Worm (Caenorhabditis elegans) whole organism, L2 larva: ENCODE measurements around the gene srh-166.

ENCODE experiments used
- C34F6.9 ChIP-seq: fragments of 150-350 bp; optimal IDR thresholded peaks from 2 replicates; lab custom pipeline; 2014; ENCODE audit warnings: missing biosample characterization, missing genetic modification characterization
- R02D3.7 ChIP-seq: fragments of 150-350 bp; optimal IDR thresholded peaks from 2 replicates; lab custom pipeline; 2014; ENCODE audit warnings: missing biosample characterization, missing genetic modification characterization
- Y55F3AM.14 ChIP-seq: fragments of 200-800 bp; sonication (Bioruptor generic); optimal IDR thresholded peaks from 2 replicates; lab custom pipeline; 2018; ENCODE audit warnings: mild to moderate bottlenecking, missing genetic modification characterization, missing compliant biosample characterization
- ZK546.5 ChIP-seq: sonication (generic microtip); optimal IDR thresholded peaks from 2 replicates; lab custom pipeline; 2017; ENCODE audit warnings: missing biosample characterization, missing genetic modification characterization
- alr-1 ChIP-seq: fragments of 150-350 bp; optimal IDR thresholded peaks from 2 replicates; lab custom pipeline; 2014; ENCODE audit warnings: missing biosample characterization, missing genetic modification characterization
- ama-1 ChIP-seq: fragments of 150-350 bp; optimal IDR thresholded peaks from 2 replicates; lab custom pipeline; 2018; ENCODE audit warnings: inconsistent platforms
- blmp-1 ChIP-seq: sonication (generic microtip); optimal IDR thresholded peaks from 2 replicates; lab custom pipeline; 2017; ENCODE audit warnings: missing genetic modification characterization, mild to moderate bottlenecking, missing compliant biosample characterization, antibody characterized with exemption, moderate library complexity; ENCODE audit not compliant: insufficient read depth
- ceh-16 ChIP-seq: fragments of 150-350 bp; optimal IDR thresholded peaks from 2 replicates; lab custom pipeline; 2014; ENCODE audit warnings: missing biosample characterization, missing genetic modification characterization
- ceh-82 ChIP-seq: fragments of 150-350 bp; optimal IDR thresholded peaks from 2 replicates; lab custom pipeline; 2014; ENCODE audit warnings: missing biosample characterization, missing genetic modification characterization
- crh-2 ChIP-seq: sonication (generic microtip); optimal IDR thresholded peaks from 2 replicates; lab custom pipeline; 2017; ENCODE audit warnings: missing biosample characterization, missing genetic modification characterization
- egl-27 ChIP-seq: sonication (generic microtip); optimal IDR thresholded peaks from 3 replicates; lab custom pipeline; 2017; ENCODE audit warnings: missing biosample characterization, missing genetic modification reagents, missing genetic modification characterization
- elt-1 ChIP-seq: fragments of 150-350 bp; optimal IDR thresholded peaks from 2 replicates; lab custom pipeline; 2014; ENCODE audit warnings: missing biosample characterization, missing genetic modification characterization
- elt-3 ChIP-seq: sonication (generic microtip); optimal IDR thresholded peaks from 2 replicates; lab custom pipeline; 2017; ENCODE audit warnings: missing biosample characterization, missing genetic modification characterization
- fos-1 ChIP-seq: fragments of 150-350 bp; optimal IDR thresholded peaks from 2 replicates; lab custom pipeline; 2014; ENCODE audit warnings: missing biosample characterization, missing genetic modification characterization
- gmeb-1 ChIP-seq: fragments of 150-350 bp; optimal IDR thresholded peaks from 2 replicates; lab custom pipeline; 2014; ENCODE audit warnings: missing biosample characterization, missing genetic modification characterization
- lin-11 ChIP-seq: fragments of 150-350 bp; sonication (generic microtip); optimal IDR thresholded peaks from 2 replicates; lab custom pipeline; 2014; ENCODE audit warnings: missing biosample characterization, missing genetic modification characterization, inconsistent platforms, mixed read lengths
- lin-13 ChIP-seq: fragments of 150-350 bp; optimal IDR thresholded peaks from 2 replicates; lab custom pipeline; 2014; ENCODE audit warnings: missing biosample characterization, missing genetic modification reagents, missing genetic modification characterization
- lsy-2 ChIP-seq, 2 experiments: fragments of 150-350 bp in 1 of 2; sonication (generic microtip) in 1 of 2; optimal IDR thresholded peaks; 2 replicates each; lab custom pipeline; 2014 to 2017; ENCODE audit warnings: missing biosample characterization in 2 of 2, missing genetic modification characterization in 2 of 2
- mbf-1 ChIP-seq: sonication (generic microtip); optimal IDR thresholded peaks from 2 replicates; lab custom pipeline; 2017; ENCODE audit warnings: missing biosample characterization, missing genetic modification characterization
- mdl-1 ChIP-seq, 2 experiments: fragments of 150-350 bp in 1 of 2; sonication (generic microtip) in 1 of 2; optimal IDR thresholded peaks; 2 replicates each; lab custom pipeline; 2017; ENCODE audit warnings: missing biosample characterization in 2 of 2, missing genetic modification characterization in 2 of 2
- nhr-11 ChIP-seq: fragments of 150-350 bp; optimal IDR thresholded peaks from 2 replicates; lab custom pipeline; 2014; ENCODE audit warnings: missing biosample characterization, missing genetic modification characterization
- nhr-129 ChIP-seq: fragments of 150-350 bp; optimal IDR thresholded peaks from 2 replicates; lab custom pipeline; 2014; ENCODE audit warnings: missing biosample characterization, missing genetic modification characterization
- nhr-21 ChIP-seq: fragments of 150-350 bp; optimal IDR thresholded peaks from 2 replicates; lab custom pipeline; 2014; ENCODE audit warnings: missing biosample characterization, missing genetic modification characterization
- nhr-23 ChIP-seq: fragments of 150-350 bp; optimal IDR thresholded peaks from 2 replicates; lab custom pipeline; 2014; ENCODE audit warnings: missing biosample characterization, missing genetic modification reagents, missing genetic modification characterization
- nhr-237 ChIP-seq: fragments of 150-350 bp; optimal IDR thresholded peaks from 2 replicates; lab custom pipeline; 2014; ENCODE audit warnings: missing biosample characterization, missing genetic modification characterization
- nhr-25 ChIP-seq: fragments of 150-350 bp; sonication (generic microtip); optimal IDR thresholded peaks from 3 replicates; lab custom pipeline; 2014; ENCODE audit warnings: missing biosample characterization, missing genetic modification characterization
- peb-1 ChIP-seq: fragments of 150-350 bp; optimal IDR thresholded peaks from 2 replicates; lab custom pipeline; 2014; ENCODE audit warnings: missing biosample characterization, missing genetic modification characterization
- sem-4 ChIP-seq: fragments of 150-350 bp; optimal IDR thresholded peaks from 2 replicates; lab custom pipeline; 2014; ENCODE audit warnings: missing biosample characterization, missing genetic modification reagents, missing genetic modification characterization
- skn-1 ChIP-seq: sonication (generic microtip); optimal IDR thresholded peaks from 2 replicates; lab custom pipeline; 2017; ENCODE audit warnings: missing biosample characterization, missing genetic modification characterization
- sma-3 ChIP-seq: sonication (generic microtip); optimal IDR thresholded peaks from 2 replicates; lab custom pipeline; 2016; ENCODE audit warnings: missing genetic modification reagents, missing genetic modification characterization, missing compliant biosample characterization
- sma-9 ChIP-seq, 2 experiments: fragments of 150-350 bp in 1 of 2; sonication (generic microtip) in 1 of 2; optimal IDR thresholded peaks; 2 replicates each; lab custom pipeline; 2014 to 2016; ENCODE audit warnings: missing genetic modification characterization in 2 of 2, mild to moderate bottlenecking in 1 of 2, missing biosample characterization in 1 of 2, missing compliant biosample characterization in 1 of 2, missing genetic modification reagents in 1 of 2, moderate library complexity in 1 of 2
- snpc-4 ChIP-seq: fragments of 150-350 bp; optimal IDR thresholded peaks from 2 replicates; lab custom pipeline; 2014; ENCODE audit warnings: missing biosample characterization, missing genetic modification characterization
- unc-39 ChIP-seq: fragments of 150-350 bp; optimal IDR thresholded peaks from 2 replicates; lab custom pipeline; 2014; ENCODE audit warnings: missing biosample characterization, missing genetic modification characterization
- unc-55 ChIP-seq: fragments of 150-350 bp; sonication (generic microtip); optimal IDR thresholded peaks from 3 replicates; lab custom pipeline; 2014; ENCODE audit warnings: missing biosample characterization, missing genetic modification reagents, missing genetic modification characterization
- unc-62 ChIP-seq: fragments of 150-350 bp; optimal IDR thresholded peaks from 2 replicates; lab custom pipeline; 2014; ENCODE audit warnings: missing biosample characterization, missing genetic modification reagents, missing genetic modification characterization
- ztf-4 ChIP-seq: fragments of 150-350 bp; optimal IDR thresholded peaks from 2 replicates; lab custom pipeline; 2014; ENCODE audit warnings: missing biosample characterization, missing genetic modification characterization

srh-166 gene

DNA sequence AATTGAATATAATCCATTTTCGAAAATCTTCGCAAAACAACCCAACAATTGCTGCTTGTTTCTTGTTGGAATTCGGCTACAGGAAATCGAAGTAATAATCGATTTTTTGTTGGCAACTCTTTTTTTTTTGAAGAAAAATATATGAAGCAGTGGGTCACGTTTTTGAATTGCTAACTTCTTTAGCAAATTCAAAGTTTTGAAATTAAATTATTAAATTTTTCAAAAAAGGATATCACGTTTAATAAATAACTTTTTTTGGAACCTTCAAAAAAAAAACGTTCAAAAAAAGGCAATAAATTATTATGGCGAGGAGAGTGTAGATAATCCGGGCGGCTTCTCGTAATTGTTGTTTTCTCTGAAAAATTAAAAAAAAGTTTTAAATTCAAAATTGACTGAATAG is 10.5 kb upstream of the srh-166 start, which contains the start of gene Y38H6C.15:
Gene Y38H6C.15 (minus strand): TSS at position 101 of the 400 bp plus-strand sequence.
- no peak for TF ChIP-seq alr-1 (tag; lab: Kevin White, UChicago)
- TF ChIP-seq ceh-82 (tag; lab: Kevin White, UChicago), result no peak
- TF ChIP-seq lin-13 (GFP tag; lab: Kevin White, UChicago), result no peak
- TF ChIP-seq skn-1, result no peak
- TF ChIP-seq nhr-21 (tag; lab: Kevin White, UChicago), result no peak
- TF ChIP-seq mdl-1 (tag; optimal IDR thresholded peaks at IDR 0.05; lab: Kevin White, UChicago), result no peak
- no peak for TF ChIP-seq sma-9 (GFP tag; optimal IDR thresholded peaks at IDR 0.05; lab: Kevin White, UChicago)
- TF ChIP-seq sma-9 (tag; optimal IDR thresholded peaks at IDR 0.05; lab: Kevin White, UChicago), result no peak
- TF ChIP-seq elt-1 (tag; lab: Kevin White, UChicago), result no peak
- TF ChIP-seq nhr-23, result no peak
- TF ChIP-seq mbf-1 (tag; lab: Kevin White, UChicago), result no peak
- TF ChIP-seq lin-11 (tag; lab: Kevin White, UChicago), result no peak
- TF ChIP-seq ama-1 (lab: Kevin White, UChicago), result no peak
- TF ChIP-seq nhr-129 (tag; lab: Kevin White, UChicago), result no peak
- no peak for TF ChIP-seq blmp-1 (tag; lab: Kevin White, UChicago)
- TF ChIP-seq nhr-237 (tag; lab: Kevin White, UChicago), result no peak
- TF ChIP-seq peb-1 (tag; lab: Kevin White, UChicago), result no peak
- TF ChIP-seq ZK546.5 (tag; lab: Kevin White, UChicago), result no peak

DNA sequence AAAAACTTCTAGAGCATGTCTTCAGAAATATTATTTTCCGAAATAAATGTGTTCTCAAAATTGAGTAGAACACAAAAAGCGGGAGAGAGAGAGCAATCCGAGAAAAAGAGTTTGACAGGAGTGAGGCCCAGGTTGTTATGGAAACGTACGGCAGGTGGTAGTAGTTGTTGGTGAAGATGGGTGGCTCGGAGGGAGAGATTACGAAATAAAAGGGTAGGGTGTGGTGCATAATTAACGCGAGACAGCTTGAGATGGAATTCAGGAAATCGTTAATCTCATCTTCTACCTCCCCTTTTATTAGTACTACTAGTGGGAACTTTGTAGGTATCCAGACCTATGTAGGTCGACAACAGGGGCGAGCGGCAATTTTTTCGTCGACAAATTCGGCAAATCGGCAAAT is 8.4 kb upstream of the srh-166 start, which contains the start of gene famh-161:
Gene famh-161 (minus strand): TSS at position 101 of the 400 bp plus-strand sequence.
- TF ChIP-seq sem-4 (tag; lab: Kevin White, UChicago), result no peak

DNA sequence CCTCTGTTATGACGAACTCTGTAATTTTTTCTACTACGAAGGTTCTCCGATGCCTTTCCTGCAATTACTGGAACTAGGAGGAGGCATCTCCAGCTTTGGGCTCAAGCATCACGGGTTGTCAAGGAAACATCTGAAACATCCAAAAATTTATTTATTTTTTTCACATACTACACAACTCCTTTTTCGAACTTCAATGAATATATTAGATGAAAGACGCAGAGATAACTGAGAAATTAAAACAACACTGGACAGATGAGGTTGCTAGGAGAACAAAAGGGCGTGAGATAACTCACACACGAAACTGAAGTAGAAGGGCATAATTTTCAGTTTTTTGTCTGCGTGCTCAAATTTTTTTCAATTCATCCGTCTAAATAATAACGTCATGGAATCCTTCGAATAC is 1.8 kb upstream of the srh-166 start, which contains the start of gene Y38H6C.13:
Gene Y38H6C.13 (plus strand): TSS at position 301 of the 400 bp plus-strand sequence.
- TF ChIP-seq lin-13 (GFP tag; lab: Kevin White, UChicago) (no peak), sma-3 (GFP tag; lab: Kevin White, UChicago) (no peak), R02D3.7 (tag; lab: Kevin White, UChicago) (no peak), sma-9 (GFP tag; optimal IDR thresholded peaks at IDR 0.05; lab: Kevin White, UChicago) (no peak), sma-9 (tag; optimal IDR thresholded peaks at IDR 0.05; lab: Kevin White, UChicago) (no peak), nhr-129 (tag; lab: Kevin White, UChicago) (no peak), lsy-2 (tag; optimal IDR thresholded peaks at IDR 0.05; lab: Kevin White, UChicago) (no peak), nhr-25 (tag; lab: Kevin White, UChicago) (no peak), Y55F3AM.14 (no peak), ZK546.5 (tag; lab: Kevin White, UChicago) (no peak), unc-39 (tag; lab: Kevin White, UChicago) (no peak), skn-1 (no peak), mdl-1 (tag; optimal IDR thresholded peaks at IDR 0.05; lab: Kevin White, UChicago) (no peak), egl-27 (no peak), nhr-237 (tag; lab: Kevin White, UChicago) (no peak), fos-1 (tag; lab: Kevin White, UChicago) (no peak)

DNA sequence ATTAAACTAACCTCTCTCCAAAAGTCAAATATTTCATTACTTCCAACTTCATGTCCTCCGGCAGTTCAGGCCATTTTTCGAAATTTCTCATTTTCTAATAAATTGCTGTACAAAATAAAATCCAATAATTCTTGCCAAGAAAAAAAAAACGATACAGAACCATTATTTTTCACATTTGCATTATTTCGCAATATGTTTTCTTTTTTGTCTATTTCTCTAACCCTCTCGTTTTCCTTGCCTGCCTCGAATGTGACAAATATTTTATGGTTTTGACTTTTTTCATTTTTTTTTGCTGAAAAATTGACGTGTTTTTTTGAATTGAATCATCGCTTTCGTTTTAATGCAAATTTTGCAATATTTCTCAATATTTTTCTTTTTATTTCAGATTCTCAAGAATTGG is 3.4 kb downstream of the srh-166 start, which contains the start of the genes Y38H6C.9 and fbxa-150:
Gene Y38H6C.9 (minus strand): TSS at position 52 of the 400 bp plus-strand sequence.
Gene fbxa-150 (plus strand): TSS at position 380 of the 400 bp plus-strand sequence.
- no peak for TF ChIP-seq ama-1 (lab: Kevin White, UChicago)
- peak; percentile 65 for TF ChIP-seq unc-55 (GFP tag; lab: Kevin White, UChicago)
- peak; percentile 75 for TF ChIP-seq C34F6.9 (tag; lab: Kevin White, UChicago)
- TF ChIP-seq gmeb-1 (tag; lab: Kevin White, UChicago), result no peak
- no peak for TF ChIP-seq unc-62 (GFP tag; lab: Kevin White, UChicago)
- peak; percentile 23 for TF ChIP-seq fos-1 (tag; lab: Kevin White, UChicago)
- no peak for TF ChIP-seq snpc-4
- TF ChIP-seq, all 48 proteins: peak for 3

DNA sequence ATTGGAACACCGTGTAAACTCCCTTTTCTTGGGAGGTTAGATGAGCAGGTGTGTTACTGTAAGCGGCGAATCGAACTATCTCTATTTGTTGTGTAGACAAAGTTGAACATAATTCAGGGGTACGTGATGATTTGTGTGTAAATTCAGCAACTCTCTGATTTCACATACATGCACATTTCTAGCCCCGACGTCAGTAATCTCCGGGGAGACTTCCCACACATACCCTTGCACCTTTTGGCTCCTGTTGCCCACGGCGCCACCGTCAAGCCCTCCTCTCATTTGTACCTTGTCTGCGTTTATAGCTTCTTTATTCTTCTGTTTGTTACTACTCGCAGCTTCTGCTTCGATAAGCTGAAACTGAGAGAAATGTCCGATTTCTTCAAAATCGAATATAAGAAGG is 6.7 kb downstream of the srh-166 start, which contains the start of gene Y38H6C.25:
Gene Y38H6C.25 (plus strand): TSS at position 301 of the 400 bp plus-strand sequence.
- TF ChIP-seq snpc-4 (no peak), nhr-21 (tag; lab: Kevin White, UChicago) (no peak), ceh-16 (tag; lab: Kevin White, UChicago) (no peak), Y55F3AM.14 (no peak), mdl-1 (tag; optimal IDR thresholded peaks at IDR 0.05; lab: Kevin White, UChicago) (no peak), ZK546.5 (tag; lab: Kevin White, UChicago) (no peak), nhr-11 (tag; lab: Kevin White, UChicago) (no peak), sem-4 (tag; lab: Kevin White, UChicago) (no peak), crh-2 (tag; lab: Kevin White, UChicago) (no peak), elt-3 (tag; lab: Kevin White, UChicago) (no peak), mbf-1 (tag; lab: Kevin White, UChicago) (no peak), ztf-4 (tag; lab: Kevin White, UChicago) (no peak), fos-1 (tag; lab: Kevin White, UChicago) (no peak), skn-1 (no peak), nhr-237 (tag; lab: Kevin White, UChicago) (no peak), nhr-129 (tag; lab: Kevin White, UChicago) (no peak), unc-39 (tag; lab: Kevin White, UChicago) (no peak), blmp-1 (tag; lab: Kevin White, UChicago) (no peak)
